Fruit fly (Drosophila melanogaster) whole organism, prepupa: ENCODE results near the gene Fas3.
A peak's percentile ranks its signal among the peaks of the same experiment; 100 is the strongest.

Experiments used
- CG10631 ChIP-seq: fragments of 200-800 bp; sonication (Bioruptor generic); optimal IDR thresholded peaks from 2 replicates; lab custom pipeline; 2016; ENCODE audit warnings: missing biosample characterization, missing genetic modification characterization
- CG10669 ChIP-seq: fragments of 200-800 bp; sonication (Bioruptor generic); optimal IDR thresholded peaks from 3 replicates; lab custom pipeline; 2018; ENCODE audit warnings: missing biosample characterization, mild to moderate bottlenecking, missing genetic modification characterization, moderate library complexity
- CG11294 ChIP-seq: fragments of 200-800 bp; sonication (Bioruptor generic); IDR thresholded peaks from 2 replicates; pipeline ENCODE4 v1.3.6; 2022; ENCODE audit warnings: missing biosample characterization, missing genetic modification characterization
- CG16779 ChIP-seq: fragments of 200-800 bp; sonication (Bioruptor generic); optimal IDR thresholded peaks from 3 replicates; lab custom pipeline; 2017; ENCODE audit warnings: missing biosample characterization, mild to moderate bottlenecking, missing genetic modification characterization
- CG3032 ChIP-seq: fragments of 200-800 bp; optimal IDR thresholded peaks from 2 replicates; lab custom pipeline; 2019; ENCODE audit warnings: missing biosample characterization, mild to moderate bottlenecking, missing genetic modification characterization, moderate library complexity
- CG31627 ChIP-seq: fragments of 200-800 bp; sonication (Bioruptor generic); optimal IDR thresholded peaks from 3 replicates; lab custom pipeline; 2016; ENCODE audit warnings: missing biosample characterization, missing genetic modification characterization
- CG32006 ChIP-seq: fragments of 200-800 bp; sonication (Bioruptor generic); optimal IDR thresholded peaks from 3 replicates; lab custom pipeline; 2017; ENCODE audit warnings: missing biosample characterization, mild to moderate bottlenecking, missing genetic modification characterization
- CG6163 ChIP-seq: fragments of 200-800 bp; sonication (Bioruptor generic); IDR thresholded peaks from 3 replicates; pipeline ENCODE4 v1.3.6; 2022; ENCODE audit warnings: missing biosample characterization, missing genetic modification characterization
- CG6276 ChIP-seq: fragments of 200-800 bp; sonication (Bioruptor generic); optimal IDR thresholded peaks from 2 replicates; lab custom pipeline; 2017; ENCODE audit warnings: missing biosample characterization, mild to moderate bottlenecking, missing genetic modification characterization
- CG6808 ChIP-seq: fragments of 200-800 bp; sonication (Bioruptor generic); optimal IDR thresholded peaks from 3 replicates; lab custom pipeline; 2017; ENCODE audit warnings: missing biosample characterization, missing genetic modification characterization, mild to moderate bottlenecking, moderate library complexity, missing genetic modification reagents
- CG6854 ChIP-seq: fragments of 200-800 bp; sonication (Bioruptor generic); optimal IDR thresholded peaks from 2 replicates; lab custom pipeline; 2017; ENCODE audit warnings: missing biosample characterization, mild to moderate bottlenecking, missing genetic modification characterization
- CG8119 ChIP-seq: fragments of 200-800 bp; sonication (Bioruptor generic); IDR thresholded peaks from 3 replicates; pipeline ENCODE4 v1.3.6; 2022; ENCODE audit warnings: missing biosample characterization, missing genetic modification characterization
- CG8632 ChIP-seq: fragments of 200-800 bp; sonication (Bioruptor generic); optimal IDR thresholded peaks from 3 replicates; lab custom pipeline; 2016; ENCODE audit warnings: missing biosample characterization, missing genetic modification characterization
- Eip78C ChIP-seq: fragments of 200-800 bp; sonication (Bioruptor generic); peaks from one replicate; lab custom pipeline; 2016; ENCODE audit warnings: missing biosample characterization, missing genetic modification characterization
- Ets96B ChIP-seq: fragments of 200-800 bp; optimal IDR thresholded peaks from 2 replicates; lab custom pipeline; 2019; ENCODE audit warnings: missing biosample characterization, mild to moderate bottlenecking, missing genetic modification characterization, moderate library complexity
- Gug ChIP-seq: fragments of 200-800 bp; sonication (Bioruptor generic); IDR thresholded peaks from 2 replicates; pipeline ENCODE4 v1.3.6; 2022; ENCODE audit warnings: missing biosample characterization, missing genetic modification characterization
- Hr4 ChIP-seq: fragments of 200-800 bp; sonication (Bioruptor generic); optimal IDR thresholded peaks from 3 replicates; lab custom pipeline; 2016; ENCODE audit warnings: missing biosample characterization, missing genetic modification characterization
- Met ChIP-seq: fragments of 200-800 bp; sonication (Bioruptor generic); optimal IDR thresholded peaks from 3 replicates; lab custom pipeline; 2016; ENCODE audit warnings: missing biosample characterization, missing genetic modification characterization
- Smox ChIP-seq: fragments of 200-800 bp; sonication (Bioruptor generic); optimal IDR thresholded peaks from 3 replicates; lab custom pipeline; 2016; ENCODE audit warnings: missing biosample characterization, missing genetic modification characterization
- Sox14 ChIP-seq: fragments of 200-800 bp; sonication (Bioruptor generic); optimal IDR thresholded peaks from 3 replicates; lab custom pipeline; 2016; ENCODE audit warnings: missing biosample characterization, missing genetic modification characterization
- Sox15 ChIP-seq: fragments of 200-800 bp; sonication (Bioruptor generic); optimal IDR thresholded peaks from 3 replicates; lab custom pipeline; 2016; ENCODE audit warnings: missing biosample characterization, missing genetic modification characterization
- acj6 ChIP-seq: fragments of 200-800 bp; sonication (Bioruptor generic); optimal IDR thresholded peaks from 3 replicates; lab custom pipeline; 2016; ENCODE audit warnings: missing biosample characterization, missing genetic modification characterization
- dsx ChIP-seq: fragments of 200-800 bp; optimal IDR thresholded peaks from 3 replicates; lab custom pipeline; 2019; ENCODE audit warnings: missing biosample characterization, mild to moderate bottlenecking, missing genetic modification characterization, moderate library complexity; ENCODE audit not compliant: poor library complexity, severe bottlenecking
- fkh ChIP-seq: fragments of 200-800 bp; sonication (Bioruptor generic); optimal IDR thresholded peaks from 3 replicates; lab custom pipeline; 2017; ENCODE audit warnings: missing biosample characterization, mild to moderate bottlenecking, missing genetic modification characterization, moderate library complexity
- lz ChIP-seq: fragments of 200-800 bp; sonication (Bioruptor generic); optimal IDR thresholded peaks from 3 replicates; lab custom pipeline; 2016; ENCODE audit warnings: missing biosample characterization, missing genetic modification characterization
- pdm3 ChIP-seq: fragments of 200-800 bp; sonication (Bioruptor generic); optimal IDR thresholded peaks from 3 replicates; lab custom pipeline; 2016; ENCODE audit warnings: missing biosample characterization, missing genetic modification characterization
- ss ChIP-seq, 2 experiments: fragments of 200-800 bp; sonication (Bioruptor generic); optimal IDR thresholded peaks; 2 replicates in 1 of 2; 3 replicates in 1 of 2; lab custom pipeline; 2017 to 2018; ENCODE audit warnings: mild to moderate bottlenecking in 2 of 2, missing biosample characterization in 2 of 2, missing genetic modification characterization in 2 of 2, moderate library complexity in 1 of 2
- svp ChIP-seq: fragments of 200-800 bp; sonication (Bioruptor generic); peaks from one replicate; lab custom pipeline; 2016; ENCODE audit warnings: missing biosample characterization, missing genetic modification characterization
- vri ChIP-seq: fragments of 200-800 bp; sonication (Bioruptor generic); optimal IDR thresholded peaks from 3 replicates; lab custom pipeline; 2016; ENCODE audit warnings: missing biosample characterization, mild to moderate bottlenecking, missing genetic modification characterization

Fas3 gene

dm6 chr2L:18292222-18292621, 27.7 kb upstream of the Fas3 start, which contains the start of gene Sfp36F:
TSS of gene Sfp36F (plus strand) at chr2L:18292522.
- no peak for TF ChIP-seq CG6808 (GFP tag; lab: Kevin White, UChicago)
- no peak for TF ChIP-seq CG8119 (GFP tag; lab: Robert Waterston, UW)
- TF ChIP-seq CG10669 (GFP tag; lab: Kevin White, UChicago), result no peak
- TF ChIP-seq svp, result no peak
- TF ChIP-seq Sox14 (GFP tag; lab: Kevin White, UChicago), result no peak
- no peak for TF ChIP-seq Eip78C (GFP tag; lab: Kevin White, UChicago)
- no peak for TF ChIP-seq acj6 (GFP tag; lab: Kevin White, UChicago)
- no peak for TF ChIP-seq CG32006 (GFP tag; lab: Kevin White, UChicago)

DNA sequence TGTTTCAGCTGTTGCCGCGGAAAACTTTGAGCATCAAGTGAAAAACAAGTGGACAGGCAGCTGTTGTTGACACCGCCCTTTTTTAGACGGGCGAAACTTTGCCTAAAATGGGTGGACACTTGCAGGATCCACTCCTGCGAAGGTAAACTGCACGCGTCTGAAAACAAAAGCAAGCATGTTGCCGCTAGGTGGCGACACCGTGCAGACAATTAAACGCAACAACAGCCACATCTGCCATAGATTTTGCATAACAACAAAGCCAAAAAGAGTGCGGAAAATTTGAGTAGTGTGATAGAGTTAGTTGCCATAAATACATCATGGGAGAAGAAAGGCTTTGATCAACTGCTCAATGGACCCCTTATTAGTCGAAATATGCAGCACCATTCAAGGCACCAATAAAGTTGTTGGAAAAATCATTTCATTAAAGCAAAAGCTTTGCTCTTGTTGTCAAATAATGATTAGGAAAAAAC, 25.4 kb upstream of the Fas3 start, which contains the start of gene CG5790:
TSS of gene CG5790 (plus strand) at position 420 of the 470 bp plus-strand sequence.
- TF ChIP-seq Met (GFP tag; lab: Kevin White, UChicago) (no peak), Smox (GFP tag; lab: Kevin White, UChicago) (no peak), CG10669 (GFP tag; lab: Kevin White, UChicago) (no peak), lz (GFP tag; lab: Kevin White, UChicago) (no peak), Hr4 (GFP tag; lab: Kevin White, UChicago) (no peak), Eip78C (GFP tag; lab: Kevin White, UChicago) (no peak), CG8632 (GFP tag; lab: Kevin White, UChicago) (no peak), vri (GFP tag; lab: Kevin White, UChicago) (no peak), CG3032 (no peak), Sox14 (GFP tag; lab: Kevin White, UChicago) (no peak), CG6276 (GFP tag; lab: Kevin White, UChicago) (no peak), fkh (no peak)

DNA sequence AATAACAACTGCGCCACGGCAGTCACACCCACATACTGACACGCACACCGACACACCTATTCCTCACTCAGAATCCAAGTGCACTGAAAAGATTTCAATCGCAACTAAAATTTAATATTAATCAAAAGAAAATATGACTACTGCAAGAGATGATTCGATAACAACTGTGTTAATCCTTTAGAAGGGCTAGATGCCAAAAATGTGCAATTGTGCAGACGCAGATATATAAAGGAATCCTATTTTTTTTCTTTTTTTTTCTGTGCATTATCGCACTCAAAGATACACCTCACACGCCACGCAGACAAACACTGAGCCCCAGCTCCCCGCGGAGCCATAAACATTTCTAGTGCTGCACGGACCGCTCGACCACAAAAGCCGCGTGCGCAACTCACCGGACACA, 21.4 kb upstream of the Fas3 start:
- peak; percentile 45 for TF ChIP-seq Eip78C (GFP tag; lab: Kevin White, UChicago)
- peak; percentile 12 for TF ChIP-seq Met (GFP tag; lab: Kevin White, UChicago)
- peak; percentile 4 for TF ChIP-seq CG32006 (GFP tag; lab: Kevin White, UChicago)
- no peak for TF ChIP-seq acj6 (GFP tag; lab: Kevin White, UChicago)
- no peak for TF ChIP-seq svp
- no peak for TF ChIP-seq Gug (GFP tag; lab: Robert Waterston, UW)
- 0 out of 3 replicates have a peak, but pooled peaks have one; percentile 25 for TF ChIP-seq CG6163
- no peak for TF ChIP-seq Sox15 (GFP tag; lab: Kevin White, UChicago)
- no peak for TF ChIP-seq dsx
- no peak for TF ChIP-seq CG6854 (GFP tag; lab: Kevin White, UChicago)
- no peak for TF ChIP-seq Ets96B (tag; lab: Kevin White, UChicago)
- TF ChIP-seq CG16779 (tag; lab: Kevin White, UChicago), result no peak
- TF ChIP-seq vri (GFP tag; lab: Kevin White, UChicago), result no peak

dm6 chr2L:18302780-18303179, 17.1 kb upstream of the Fas3 start:
- TF ChIP-seq ss (GFP tag; optimal IDR thresholded peaks at IDR 0.05; lab: Kevin White, UChicago), result peak in 1 of 2 experiments; percentile 46
- no peak for TF ChIP-seq pdm3
- TF ChIP-seq CG11294, result no peak

- TF ChIP-seq Sox15 (GFP tag; lab: Kevin White, UChicago) (no peak), CG31627 (GFP tag; lab: Kevin White, UChicago) (no peak), CG6163 (no peak), svp (no peak), CG10631 (GFP tag; lab: Kevin White, UChicago) (no peak)
These were observed 15.4 kb upstream of the Fas3 start for dm6 chr2L:18304469-18304868.
